Fruit fly (Drosophila melanogaster): Measurements from ENCODE around the gene Mcm3.

Gene Mcm3

dm6 chrX:5349899-5350575 is 26.4 kb downstream of the Mcm3 start (continued):
- TF ChIP-seq CG2875 (GFP tag; optimal IDR thresholded peaks at IDR 0.05) = no peak
- TF ChIP-seq Hr3 (GFP tag; optimal IDR thresholded peaks at IDR 0.05) = no peak
- 0 out of 2 replicates have a peak, but pooled peaks have one; percentile 17 for TF ChIP-seq Ada2b (GFP tag; IDR thresholded peaks at IDR 0.05)
- TF ChIP-seq ems (GFP tag; optimal IDR thresholded peaks at IDR 0.05) = no peak
- 0 out of 2 replicates have a peak, but pooled peaks have one; percentile 50 for TF ChIP-seq vvl (GFP tag; IDR thresholded peaks at IDR 0.05)
- no peak for TF ChIP-seq CG4424 (GFP tag; optimal IDR thresholded peaks at IDR 0.05)
- TF ChIP-seq Oli (tag; optimal IDR thresholded peaks at IDR 0.05) = peak; percentile 21
- TF ChIP-seq dysf (GFP tag; IDR thresholded peaks at IDR 0.05) = peak; percentile 33; the same call in 1 of the 3 replicates
- TF ChIP-seq Ptx1 (GFP tag; IDR thresholded peaks at IDR 0.05) = peak; percentile 43; the same call in 1 of the 2 replicates
- no peak for TF ChIP-seq CG7786 (GFP tag; optimal IDR thresholded peaks at IDR 0.05)
- TF ChIP-seq CG2116 (GFP tag; optimal IDR thresholded peaks at IDR 0.05) = no peak
- TF ChIP-seq CG12391 (tag; optimal IDR thresholded peaks at IDR 0.05) = peak; percentile 21
- peak; percentile 27 for TF ChIP-seq ATbp (GFP tag; optimal IDR thresholded peaks at IDR 0.05)
- 0 out of 2 replicates have a peak, but pooled peaks have one; percentile 15 for TF ChIP-seq CG9215 (GFP tag; IDR thresholded peaks at IDR 0.05)
- peak; percentile 54 for TF ChIP-seq CG17359 (tag; optimal IDR thresholded peaks at IDR 0.05)
- TF ChIP-seq lmd (GFP tag; IDR thresholded peaks at IDR 0.05) = peak; percentile 48
- peak; percentile 53; the same call in 1 of the 3 replicates for TF ChIP-seq ase (GFP tag; IDR thresholded peaks at IDR 0.05)
- TF ChIP-seq gem (tag; optimal IDR thresholded peaks at IDR 0.05) = peak; percentile 47
- TF ChIP-seq tgo (GFP tag; IDR thresholded peaks at IDR 0.05) = 0 out of 3 replicates have a peak, but pooled peaks have one; percentile 18
- TF ChIP-seq Drgx (GFP tag; IDR thresholded peaks at IDR 0.05) = peak; percentile 15; the same call in 1 of the 2 replicates
- TF ChIP-seq CG2712 (tag; optimal IDR thresholded peaks at IDR 0.05) = no peak
- 0 out of 2 replicates have a peak, but pooled peaks have one; percentile 24 for TF ChIP-seq CG32767 (GFP tag; IDR thresholded peaks at IDR 0.05)
- no peak for TF ChIP-seq gro (GFP tag; optimal IDR thresholded peaks at IDR 0.05)
- peak; percentile 28 for TF ChIP-seq unpg (GFP tag; optimal IDR thresholded peaks at IDR 0.05)
- TF ChIP-seq aop (GFP tag; IDR thresholded peaks at IDR 0.05) = no peak
- TF ChIP-seq prd (optimal IDR thresholded peaks at IDR 0.05) = no peak
- TF ChIP-seq prd (GFP tag; IDR thresholded peaks at IDR 0.05) = peak; percentile 57; the same call in 2 of the 3 replicates
- TF ChIP-seq bsh (GFP tag; optimal IDR thresholded peaks at IDR 0.05) = peak in 1 of 2 experiments; percentile 52
- no peak for TF ChIP-seq sim (GFP tag; IDR thresholded peaks at IDR 0.05)
- no peak for TF ChIP-seq CG3995 (GFP tag; optimal IDR thresholded peaks at IDR 0.05)
- TF ChIP-seq Rfx (GFP tag; IDR thresholded peaks at IDR 0.05) = 0 out of 2 replicates have a peak, but pooled peaks have one; percentile 18
- peak; percentile 13 for TF ChIP-seq ewg (GFP tag; optimal IDR thresholded peaks at IDR 0.05)
- TF ChIP-seq CG4328 (GFP tag; optimal IDR thresholded peaks at IDR 0.05) = no peak
- peak; percentile 39 for TF ChIP-seq CG18599 (GFP tag; optimal IDR thresholded peaks at IDR 0.05)
- TF ChIP-seq ttk (GFP tag; IDR thresholded peaks at IDR 0.05) = 0 out of 2 replicates have a peak, but pooled peaks have one; percentile 28
- 0 out of 2 replicates have a peak, but pooled peaks have one; percentile 38 for TF ChIP-seq ara (GFP tag; IDR thresholded peaks at IDR 0.05)
- TF ChIP-seq org-1 (GFP tag; optimal IDR thresholded peaks at IDR 0.05) = no peak
- peak; percentile 11 for TF ChIP-seq cg (GFP tag; optimal IDR thresholded peaks at IDR 0.05)
- no peak for TF ChIP-seq Mrtf (GFP tag; IDR thresholded peaks at IDR 0.05)
- TF ChIP-seq CG14667 (GFP tag; IDR thresholded peaks at IDR 0.05) = 0 out of 2 replicates have a peak, but pooled peaks have one; percentile 13
- TF ChIP-seq ken (GFP tag; IDR thresholded peaks at IDR 0.05) = 0 out of 3 replicates have a peak, but pooled peaks have one; percentile 29
- TF ChIP-seq ci (GFP tag; IDR thresholded peaks at IDR 0.05) = peak; percentile 51; the same call in 1 of the 3 replicates
- 0 out of 2 replicates have a peak, but pooled peaks have one; percentile 24 for TF ChIP-seq Gsc (GFP tag; IDR thresholded peaks at IDR 0.05)
- peak; percentile 18 for TF ChIP-seq CG13424 (tag; optimal IDR thresholded peaks at IDR 0.05)
- no peak for TF ChIP-seq CG8290 (GFP tag; optimal IDR thresholded peaks at IDR 0.05)
- TF ChIP-seq CG8290 (tag; optimal IDR thresholded peaks at IDR 0.05) = peak in 1 of 2 experiments; percentile 55
- no peak for TF ChIP-seq CG15696 (tag; optimal IDR thresholded peaks at IDR 0.05)
- TF ChIP-seq H15 (GFP tag; IDR thresholded peaks at IDR 0.05) = peak; percentile 42; the same call in 1 of the 3 replicates
- peak; percentile 7 for TF ChIP-seq CG11504 (tag; optimal IDR thresholded peaks at IDR 0.05)
